Worm (Caenorhabditis elegans) whole organism, L4 larva: ENCODE measurements around the gene nhr-115.

Experiments
- F44E2.7 ChIP-seq: fragments of 200-800 bp; sonication (Bioruptor generic); IDR thresholded peaks from 2 replicates; pipeline ENCODE4 v2.1.2; 2022; ENCODE audit warnings: missing genetic modification characterization, missing compliant biosample characterization
- R02D3.7 ChIP-seq: fragments of 150-350 bp; sonication (generic microtip); optimal IDR thresholded peaks from 3 replicates; lab custom pipeline; 2014; ENCODE audit warnings: missing biosample characterization, missing genetic modification characterization
- fos-1 ChIP-seq: fragments of 150-350 bp; optimal IDR thresholded peaks from 2 replicates; lab custom pipeline; 2014; ENCODE audit warnings: missing biosample characterization, missing genetic modification characterization
- nhr-11 ChIP-seq: fragments of 150-350 bp; optimal IDR thresholded peaks from 2 replicates; lab custom pipeline; 2014; ENCODE audit warnings: missing biosample characterization, missing genetic modification characterization
- nhr-48 ChIP-seq: sonication (generic microtip); optimal IDR thresholded peaks from 2 replicates; lab custom pipeline; 2016; ENCODE audit warnings: mild to moderate bottlenecking, missing genetic modification characterization, missing compliant biosample characterization
- nhr-6 ChIP-seq: fragments of 150-350 bp; optimal IDR thresholded peaks from 2 replicates; lab custom pipeline; 2014; ENCODE audit warnings: missing biosample characterization, missing genetic modification characterization
- nhr-77 ChIP-seq: fragments of 150-350 bp; optimal IDR thresholded peaks from 2 replicates; lab custom pipeline; 2014; ENCODE audit warnings: missing biosample characterization, missing genetic modification characterization
- snpc-4 ChIP-seq: fragments of 150-350 bp; optimal IDR thresholded peaks from 2 replicates; lab custom pipeline; 2014; ENCODE audit warnings: missing biosample characterization, missing genetic modification characterization
- unc-130 ChIP-seq: sonication (generic microtip); optimal IDR thresholded peaks from 2 replicates; lab custom pipeline; 2016; ENCODE audit warnings: missing genetic modification reagents, missing genetic modification characterization, missing compliant biosample characterization
- unc-62 ChIP-seq, 3 experiments: fragments of 150-350 bp in 1 of 3; sonication (generic microtip); optimal IDR thresholded peaks in 2 of 3; peaks in 1 of 3; 1 replicate in 1 of 3; 2 replicates in 2 of 3; lab custom pipeline; 2014 to 2017; ENCODE audit warnings: missing biosample characterization in 3 of 3, missing genetic modification characterization in 3 of 3, missing genetic modification reagents in 3 of 3, missing genotype in 1 of 3
- zfp-2 ChIP-seq: sonication (generic microtip); optimal IDR thresholded peaks from 2 replicates; lab custom pipeline; 2016; ENCODE audit warnings: mild to moderate bottlenecking, missing genetic modification characterization, missing compliant biosample characterization
- zip-2 ChIP-seq: fragments of 150-350 bp; optimal IDR thresholded peaks from 2 replicates; lab custom pipeline; 2014; ENCODE audit warnings: missing biosample characterization, missing genetic modification characterization
- ztf-11 ChIP-seq: fragments of 150-350 bp; optimal IDR thresholded peaks from 2 replicates; lab custom pipeline; 2014; ENCODE audit warnings: missing biosample characterization, missing genetic modification characterization

ce11 chrV:2251774-2252173, 40.6 kb upstream of the nhr-115 start:
- TF ChIP-seq zip-2 (tag; lab: Kevin White, UChicago) (no peak), unc-62 (GFP tag; optimal IDR thresholded peaks at IDR 0.05 in 1 of 2; lab: Kevin White, UChicago) (no peak), unc-62 (tag; optimal IDR thresholded peaks at IDR 0.05; lab: Kevin White, UChicago) (no peak), snpc-4 (tag; lab: Kevin White, UChicago) (no peak), nhr-11 (no peak), R02D3.7 (tag; lab: Kevin White, UChicago) (no peak), nhr-6 (tag; lab: Kevin White, UChicago) (no peak), zfp-2 (tag; lab: Kevin White, UChicago) (no peak), F44E2.7 (GFP tag; lab: Robert Waterston, UW) (no peak), nhr-48 (tag; lab: Kevin White, UChicago) (no peak), fos-1 (tag; lab: Kevin White, UChicago) (no peak), ztf-11 (no peak), unc-130 (GFP tag; lab: Kevin White, UChicago) (no peak), nhr-77 (tag; lab: Kevin White, UChicago) (no peak)
